Worm (Caenorhabditis elegans) whole organism, L4 larva: Measurements from ENCODE around the gene Y53F4B.11.

Experiments
- F26F4.8 ChIP-seq: fragments of 200-800 bp; sonication (Bioruptor generic); conservative IDR thresholded peaks from 2 replicates; pipeline ENCODE4 v1.3.6; 2022; ENCODE audit warnings: missing genetic modification characterization, missing compliant biosample characterization
- R02D3.7 ChIP-seq: fragments of 150-350 bp; sonication (generic microtip); optimal IDR thresholded peaks from 3 replicates; lab custom pipeline; 2014; ENCODE audit warnings: missing biosample characterization, missing genetic modification characterization
- T20F7.1 ChIP-seq: fragments of 200-800 bp; sonication (Bioruptor generic); optimal IDR thresholded peaks from 2 replicates; lab custom pipeline; 2018; ENCODE audit warnings: mild to moderate bottlenecking, missing genetic modification characterization, missing compliant biosample characterization
- T26A8.4 ChIP-seq: fragments of 200-800 bp; sonication (Bioruptor generic); IDR thresholded peaks from 2 replicates; pipeline ENCODE4 v1.3.6; 2022; ENCODE audit warnings: missing genetic modification characterization, missing compliant biosample characterization
- Y105C5A.15 ChIP-seq: fragments of 200-800 bp; sonication (Bioruptor generic); IDR thresholded peaks from 2 replicates; pipeline ENCODE4 v1.3.6; 2022; ENCODE audit warnings: missing genetic modification characterization, missing compliant biosample characterization
- Y75B8A.6 ChIP-seq: fragments of 200-800 bp; sonication (Bioruptor generic); IDR thresholded peaks from 2 replicates; pipeline ENCODE4 v1.3.6; 2022; ENCODE audit warnings: missing genetic modification reagents, missing genetic modification characterization, missing compliant biosample characterization
- ZK546.5 ChIP-seq, 2 experiments: sonication (generic microtip); optimal IDR thresholded peaks; 2 replicates each; lab custom pipeline; 2017; ENCODE audit warnings: missing biosample characterization in 2 of 2, missing genetic modification characterization in 2 of 2
- arid-1 ChIP-seq: fragments of 200-800 bp; sonication (Bioruptor generic); conservative IDR thresholded peaks from 2 replicates; pipeline ENCODE4 v1.3.6; 2022; ENCODE audit warnings: missing genetic modification reagents, missing genetic modification characterization, missing compliant biosample characterization
- ceh-20 ChIP-seq: fragments of 200-800 bp; sonication (Bioruptor generic); IDR thresholded peaks from 2 replicates; pipeline ENCODE4 v1.3.6; 2022; ENCODE audit warnings: missing genetic modification reagents, missing genetic modification characterization, missing compliant biosample characterization
- ceh-44 ChIP-seq: fragments of 200-800 bp; sonication (Bioruptor generic); IDR thresholded peaks from 2 replicates; pipeline ENCODE4 v1.3.6; 2022; ENCODE audit warnings: missing genetic modification reagents, missing genetic modification characterization, missing compliant biosample characterization
- ceh-62 ChIP-seq: sonication (generic microtip); optimal IDR thresholded peaks from 2 replicates; lab custom pipeline; 2017; ENCODE audit warnings: missing biosample characterization, missing genetic modification characterization
- ces-1 ChIP-seq: fragments of 150-350 bp; sonication (generic microtip); optimal IDR thresholded peaks from 4 replicates; lab custom pipeline; 2014; ENCODE audit warnings: missing biosample characterization, missing genetic modification reagents, missing genetic modification characterization
- cey-2 ChIP-seq: sonication (generic microtip); optimal IDR thresholded peaks from 3 replicates; lab custom pipeline; 2017; ENCODE audit warnings: missing genetic modification characterization, mild to moderate bottlenecking, missing compliant biosample characterization, antibody characterized with exemption, borderline replicate concordance; ENCODE audit not compliant: insufficient read depth
- ctbp-1 ChIP-seq: fragments of 200-800 bp; sonication (Bioruptor generic); IDR thresholded peaks from 2 replicates; pipeline ENCODE4 v1.3.6; 2022; ENCODE audit warnings: missing genetic modification reagents, missing genetic modification characterization, missing compliant biosample characterization
- dmd-9 ChIP-seq: fragments of 200-800 bp; sonication (Bioruptor generic); IDR thresholded peaks from 2 replicates; pipeline ENCODE4 v1.3.6; 2022; ENCODE audit warnings: missing genetic modification reagents, missing genetic modification characterization, missing compliant biosample characterization
- egl-43 ChIP-seq: fragments of 200-800 bp; sonication (Bioruptor generic); IDR thresholded peaks from 2 replicates; pipeline ENCODE4 v1.3.6; 2022; ENCODE audit warnings: missing genetic modification reagents, missing genetic modification characterization, missing compliant biosample characterization
- fkh-10 ChIP-seq: fragments of 150-350 bp; optimal IDR thresholded peaks from 2 replicates; lab custom pipeline; 2014; ENCODE audit warnings: missing biosample characterization, missing genetic modification reagents, missing genetic modification characterization
- hlh-30 ChIP-seq: sonication (generic microtip); optimal IDR thresholded peaks from 2 replicates; lab custom pipeline; 2017; ENCODE audit warnings: antibody characterized with exemption, mild to moderate bottlenecking, missing genetic modification characterization, missing compliant biosample characterization; ENCODE audit not compliant: insufficient read depth
- jun-1 ChIP-seq: fragments of 150-350 bp; optimal IDR thresholded peaks from 2 replicates; lab custom pipeline; 2014; ENCODE audit warnings: missing biosample characterization, missing genetic modification reagents, missing genetic modification characterization
- lim-7 ChIP-seq: fragments of 200-800 bp; sonication (Bioruptor generic); IDR thresholded peaks from 2 replicates; pipeline ENCODE4 v1.3.6; 2022; ENCODE audit warnings: missing genetic modification characterization, missing compliant biosample characterization
- lin-1 ChIP-seq: fragments of 200-800 bp; sonication (Bioruptor generic); IDR thresholded peaks from 2 replicates; pipeline ENCODE4 v1.3.6; 2022; ENCODE audit warnings: missing genetic modification reagents, missing genetic modification characterization, missing compliant biosample characterization
- lin-29 ChIP-seq: fragments of 200-800 bp; sonication (Bioruptor generic); IDR thresholded peaks from 2 replicates; pipeline ENCODE4 v1.3.6; 2022; ENCODE audit warnings: missing genetic modification reagents, missing genetic modification characterization, missing compliant biosample characterization
- lir-3 ChIP-seq: sonication (generic microtip); optimal IDR thresholded peaks from 2 replicates; lab custom pipeline; 2016; ENCODE audit warnings: mild to moderate bottlenecking, missing genetic modification characterization, missing compliant biosample characterization
- lsy-2 ChIP-seq, 2 experiments: fragments of 150-350 bp in 1 of 2; sonication (generic microtip) in 1 of 2; optimal IDR thresholded peaks; 2 replicates each; lab custom pipeline; 2014 to 2017; ENCODE audit warnings: missing biosample characterization in 2 of 2, missing genetic modification characterization in 2 of 2
- madf-5 ChIP-seq, 2 experiments: fragments of 200-800 bp; sonication (Bioruptor generic); IDR thresholded peaks; 2 replicates each; pipeline ENCODE4 v1.3.6; 2022; ENCODE audit warnings: missing compliant biosample characterization in 2 of 2, missing genetic modification characterization in 2 of 2
- mep-1 ChIP-seq: fragments of 150-350 bp; sonication (generic microtip); optimal IDR thresholded peaks from 3 replicates; lab custom pipeline; 2014; ENCODE audit warnings: missing biosample characterization, missing genetic modification characterization
- mxl-2 ChIP-seq: fragments of 200-800 bp; sonication (Bioruptor generic); conservative IDR thresholded peaks from 2 replicates; pipeline ENCODE4 v1.3.6; 2022; ENCODE audit warnings: missing genetic modification reagents, missing genetic modification characterization, missing compliant biosample characterization
- mxl-3 ChIP-seq: fragments of 200-800 bp; sonication (Bioruptor generic); optimal IDR thresholded peaks from 2 replicates; lab custom pipeline; 2018; ENCODE audit warnings: mild to moderate bottlenecking, missing genetic modification characterization, missing compliant biosample characterization
- nhr-102 ChIP-seq: sonication (generic microtip); optimal IDR thresholded peaks from 2 replicates; lab custom pipeline; 2016; ENCODE audit warnings: mild to moderate bottlenecking, missing genetic modification characterization, moderate library complexity, missing compliant biosample characterization
- nhr-11 ChIP-seq: fragments of 150-350 bp; optimal IDR thresholded peaks from 2 replicates; lab custom pipeline; 2014; ENCODE audit warnings: missing biosample characterization, missing genetic modification characterization
- nhr-237 ChIP-seq: sonication (generic microtip); optimal IDR thresholded peaks from 2 replicates; lab custom pipeline; 2017; ENCODE audit warnings: missing biosample characterization, missing genetic modification characterization
- nhr-42 ChIP-seq: fragments of 200-800 bp; sonication (Bioruptor generic); IDR thresholded peaks from 2 replicates; pipeline ENCODE4 v1.3.6; 2022; ENCODE audit warnings: missing genetic modification characterization, missing compliant biosample characterization
- nhr-48 ChIP-seq: sonication (generic microtip); optimal IDR thresholded peaks from 2 replicates; lab custom pipeline; 2016; ENCODE audit warnings: mild to moderate bottlenecking, missing genetic modification characterization, missing compliant biosample characterization
- nhr-6 ChIP-seq: fragments of 150-350 bp; optimal IDR thresholded peaks from 2 replicates; lab custom pipeline; 2014; ENCODE audit warnings: missing biosample characterization, missing genetic modification characterization
- pha-4 ChIP-seq, 2 experiments: fragments of 150-350 bp in 1 of 2; fragments of 200-800 bp in 1 of 2; sonication (Bioruptor generic) in 1 of 2; IDR thresholded peaks in 1 of 2; optimal IDR thresholded peaks in 1 of 2; 2 replicates each; pipeline versions ENCODE4 v1.3.6 to Lab custom; 2014 to 2022; ENCODE audit warnings: missing genetic modification characterization in 2 of 2, missing genetic modification reagents in 2 of 2, missing biosample characterization in 1 of 2, missing compliant biosample characterization in 1 of 2
- php-3 ChIP-seq: fragments of 200-800 bp; sonication (Bioruptor generic); IDR thresholded peaks from 2 replicates; pipeline ENCODE4 v1.3.6; 2022; ENCODE audit warnings: missing genetic modification reagents, missing genetic modification characterization, missing compliant biosample characterization
- rbr-2 ChIP-seq: sonication (generic microtip); optimal IDR thresholded peaks from 2 replicates; lab custom pipeline; 2016; ENCODE audit warnings: missing genotype, missing genetic modification characterization, missing compliant biosample characterization
- saeg-2 ChIP-seq: fragments of 200-800 bp; sonication (Bioruptor generic); IDR thresholded peaks from 2 replicates; pipeline ENCODE4 v1.3.6; 2022; ENCODE audit warnings: missing genetic modification reagents, missing genetic modification characterization, missing compliant biosample characterization
- sdz-12 ChIP-seq: fragments of 200-800 bp; sonication (Bioruptor generic); optimal IDR thresholded peaks from 2 replicates; lab custom pipeline; 2018; ENCODE audit warnings: mild to moderate bottlenecking, missing genetic modification characterization, missing compliant biosample characterization
- set-16 ChIP-seq: fragments of 200-800 bp; sonication (Bioruptor generic); IDR thresholded peaks from 2 replicates; pipeline ENCODE4 v1.3.6; 2022; ENCODE audit warnings: missing genetic modification reagents, missing genetic modification characterization, missing compliant biosample characterization
- skn-1 ChIP-seq: fragments of 150-350 bp; optimal IDR thresholded peaks from 2 replicates; lab custom pipeline; 2014; ENCODE audit warnings: missing biosample characterization, missing genetic modification characterization
- spr-3 ChIP-seq: fragments of 200-800 bp; sonication (Bioruptor generic); optimal IDR thresholded peaks from 2 replicates; lab custom pipeline; 2018; ENCODE audit warnings: mild to moderate bottlenecking, missing genetic modification characterization, missing compliant biosample characterization
- tag-97 ChIP-seq: fragments of 200-800 bp; sonication (Bioruptor generic); IDR thresholded peaks from 2 replicates; pipeline ENCODE4 v1.3.6; 2022; ENCODE audit warnings: missing genetic modification characterization, missing compliant biosample characterization
- unc-130 ChIP-seq: sonication (generic microtip); optimal IDR thresholded peaks from 2 replicates; lab custom pipeline; 2016; ENCODE audit warnings: missing genetic modification reagents, missing genetic modification characterization, missing compliant biosample characterization
- unc-39 ChIP-seq: sonication (generic microtip); optimal IDR thresholded peaks from 2 replicates; lab custom pipeline; 2017; ENCODE audit warnings: missing biosample characterization, missing genetic modification characterization
- zfp-2 ChIP-seq: sonication (generic microtip); optimal IDR thresholded peaks from 2 replicates; lab custom pipeline; 2016; ENCODE audit warnings: mild to moderate bottlenecking, missing genetic modification characterization, missing compliant biosample characterization
- zfp-3 ChIP-seq: fragments of 200-800 bp; sonication (Bioruptor generic); conservative IDR thresholded peaks from 2 replicates; pipeline ENCODE4 v1.3.6; 2022; ENCODE audit warnings: missing genetic modification reagents, missing genetic modification characterization, missing compliant biosample characterization
- zip-11 ChIP-seq: fragments of 200-800 bp; sonication (Bioruptor generic); IDR thresholded peaks from 2 replicates; pipeline ENCODE4 v1.3.6; 2022; ENCODE audit warnings: missing genetic modification characterization, missing compliant biosample characterization
- zip-2 ChIP-seq: fragments of 150-350 bp; optimal IDR thresholded peaks from 2 replicates; lab custom pipeline; 2014; ENCODE audit warnings: missing biosample characterization, missing genetic modification characterization
- ztf-11 ChIP-seq: fragments of 150-350 bp; optimal IDR thresholded peaks from 2 replicates; lab custom pipeline; 2014; ENCODE audit warnings: missing biosample characterization, missing genetic modification characterization

Gene Y53F4B.11

ce11 chrII:15025599-15026164, 15.1 kb downstream of the Y53F4B.11 start, which contains the start of gene cmtr-1:
cmtr-1 (plus strand) TSS chrII:15026114.
- peak; percentile 100 for TF ChIP-seq T20F7.1 (GFP tag; lab: Kevin White, UChicago)
- TF ChIP-seq cey-2 = no peak
- TF ChIP-seq skn-1 (tag; lab: Kevin White, UChicago) = no peak
- TF ChIP-seq ces-1 = peak; percentile 15
- TF ChIP-seq ceh-20 (GFP tag; lab: Robert Waterston, UW) = peak; percentile 87
- TF ChIP-seq zfp-2 (tag; lab: Kevin White, UChicago) = peak; percentile 81
- peak; percentile 93 for TF ChIP-seq unc-130
- no peak for TF ChIP-seq zip-11 (GFP tag; lab: Robert Waterston, UW)
- TF ChIP-seq spr-3 (GFP tag; lab: Kevin White, UChicago) = peak; percentile 95
- peak; percentile 96 for TF ChIP-seq nhr-102 (tag; lab: Kevin White, UChicago)
- peak; percentile 91 for TF ChIP-seq pha-4 (GFP tag; IDR thresholded peaks at IDR 0.05; lab: Robert Waterston, UW)
- no peak for TF ChIP-seq pha-4 (tag; optimal IDR thresholded peaks at IDR 0.05; lab: Kevin White, UChicago)
- TF ChIP-seq dmd-9 (GFP tag; lab: Robert Waterston, UW) = peak; percentile 90
- TF ChIP-seq R02D3.7 = no peak
- no peak for TF ChIP-seq ceh-62 (tag; lab: Kevin White, UChicago)
- peak; percentile 92 for TF ChIP-seq egl-43 (GFP tag; lab: Robert Waterston, UW)
- peak; percentile 33 for TF ChIP-seq nhr-237 (tag; lab: Kevin White, UChicago)
- TF ChIP-seq unc-39 (tag; lab: Kevin White, UChicago) = no peak
- peak; percentile 78 for TF ChIP-seq saeg-2 (GFP tag; lab: Robert Waterston, UW)
- TF ChIP-seq nhr-6 = peak; percentile 75
- peak; percentile 89 for TF ChIP-seq nhr-11 (tag; lab: Kevin White, UChicago)
- peak; percentile 81 for TF ChIP-seq sdz-12 (GFP tag; lab: Kevin White, UChicago)
- peak; percentile 75 for TF ChIP-seq jun-1 (tag; lab: Kevin White, UChicago)
- no peak for TF ChIP-seq ceh-44 (GFP tag; lab: Robert Waterston, UW)
- TF ChIP-seq mep-1 = peak; percentile 98
- peak; percentile 95 for TF ChIP-seq lin-1 (GFP tag; lab: Robert Waterston, UW)
- TF ChIP-seq madf-5 (GFP tag; IDR thresholded peaks at IDR 0.05; lab: Robert Waterston, UW) = peak in 1 of 2 experiments; percentile 67; a peak in 1 of 4 replicates
- no peak for TF ChIP-seq F26F4.8 (GFP tag; lab: Robert Waterston, UW)
- peak; percentile 38 to 39 for TF ChIP-seq ZK546.5 (tag; optimal IDR thresholded peaks at IDR 0.05; lab: Kevin White, UChicago)
- no peak for TF ChIP-seq Y75B8A.6 (GFP tag; lab: Robert Waterston, UW)
- TF ChIP-seq T26A8.4 (GFP tag; lab: Robert Waterston, UW) = peak; percentile 97
- TF ChIP-seq zip-2 (tag; lab: Kevin White, UChicago) = peak; percentile 84
- peak; percentile 83 for TF ChIP-seq fkh-10
- no peak for TF ChIP-seq ztf-11 (tag; lab: Kevin White, UChicago)
- TF ChIP-seq rbr-2 (tag; lab: Kevin White, UChicago) = peak; percentile 96
- no peak for TF ChIP-seq tag-97 (GFP tag; lab: Robert Waterston, UW)
- TF ChIP-seq ctbp-1 (GFP tag; lab: Robert Waterston, UW) = peak; percentile 80
- peak; percentile 81 to 95 for TF ChIP-seq lsy-2 (tag; optimal IDR thresholded peaks at IDR 0.05; lab: Kevin White, UChicago)
- TF ChIP-seq lim-7 (GFP tag; lab: Robert Waterston, UW) = no peak
- TF ChIP-seq nhr-42 (GFP tag; lab: Robert Waterston, UW) = peak; percentile 98
- TF ChIP-seq php-3 (GFP tag; lab: Robert Waterston, UW) = peak; percentile 86
- no peak for TF ChIP-seq Y105C5A.15 (GFP tag; lab: Robert Waterston, UW)
- peak; percentile 85 for TF ChIP-seq lin-29 (GFP tag; lab: Robert Waterston, UW)
- TF ChIP-seq mxl-3 (GFP tag; lab: Kevin White, UChicago) = peak; percentile 86
- peak; percentile 54 for TF ChIP-seq lir-3 (tag; lab: Kevin White, UChicago)
- TF ChIP-seq mxl-2 (GFP tag; lab: Robert Waterston, UW) = peak; percentile 29; the same call in 1 of the 2 replicates
- peak; percentile 96 for TF ChIP-seq arid-1 (GFP tag; lab: Robert Waterston, UW)
- peak; percentile 87 for TF ChIP-seq hlh-30 (tag; lab: Kevin White, UChicago)
- peak; percentile 87 for TF ChIP-seq nhr-48 (tag; lab: Kevin White, UChicago)
- TF ChIP-seq zfp-3 (GFP tag; lab: Robert Waterston, UW) = peak; percentile 92
- TF ChIP-seq set-16 (GFP tag; lab: Robert Waterston, UW) = peak; percentile 60; the same call in 1 of the 2 replicates
